Fruit fly (Drosophila melanogaster) whole organism, wandering third instar larva: Measurements from ENCODE around the gene PhKgamma.

Experiments
- Abd-B ChIP-seq: fragments of >200 bp; optimal IDR thresholded peaks from 2 replicates; lab custom pipeline; 2017; ENCODE audit warnings: missing biosample characterization, missing genetic modification characterization
- CG32264 ChIP-seq: fragments of 200-800 bp; sonication (Bioruptor generic); optimal IDR thresholded peaks from 2 replicates; lab custom pipeline; 2016; ENCODE audit warnings: missing biosample characterization, missing genetic modification characterization
- CG9705 ChIP-seq: fragments of 200-800 bp; sonication (Bioruptor generic); optimal IDR thresholded peaks from 2 replicates; lab custom pipeline; 2018; ENCODE audit warnings: missing biosample characterization, mild to moderate bottlenecking, missing genetic modification characterization
- CrebA ChIP-seq: fragments of 200-800 bp; sonication (Bioruptor generic); optimal IDR thresholded peaks from 2 replicates; lab custom pipeline; 2016; ENCODE audit warnings: missing biosample characterization, mild to moderate bottlenecking, missing genetic modification characterization, borderline replicate concordance
- Dfd ChIP-seq: fragments of >200 bp; optimal IDR thresholded peaks from 2 replicates; lab custom pipeline; 2017; ENCODE audit warnings: missing biosample characterization, missing genetic modification characterization
- Dif ChIP-seq: fragments of 200-275, 200-300 bp; sonication (Bioruptor generic); optimal IDR thresholded peaks from 2 replicates; lab custom pipeline; 2018; ENCODE audit warnings: missing biosample characterization, missing genetic modification characterization; ENCODE audit not compliant: partially characterized antibody
- GATAd ChIP-seq: sonication (Bioruptor generic); optimal IDR thresholded peaks from 2 replicates; lab custom pipeline; 2016; ENCODE audit warnings: missing biosample characterization, missing genetic modification characterization
- HLH106 ChIP-seq: fragments of 200-800 bp; optimal IDR thresholded peaks from 3 replicates; lab custom pipeline; 2019; ENCODE audit warnings: missing biosample characterization, mild to moderate bottlenecking, missing genetic modification characterization, moderate library complexity
- Hnf4 ChIP-seq: fragments of 200-800 bp; sonication (Bioruptor generic); optimal IDR thresholded peaks from 2 replicates; lab custom pipeline; 2016; ENCODE audit warnings: missing biosample characterization, mild to moderate bottlenecking, missing genetic modification characterization
- Hr78 ChIP-seq: fragments of >200 bp; optimal IDR thresholded peaks from 2 replicates; lab custom pipeline; 2017; ENCODE audit warnings: missing biosample characterization, missing genetic modification characterization
- Hr83 ChIP-seq: fragments of 200-300 bp; sonication (Bioruptor generic); optimal IDR thresholded peaks from 2 replicates; lab custom pipeline; 2016; ENCODE audit warnings: missing biosample characterization, mild to moderate bottlenecking, missing genetic modification characterization, moderate library complexity; ENCODE audit not compliant: poor library complexity, severe bottlenecking
- Jra ChIP-seq: sonication (Bioruptor generic); optimal IDR thresholded peaks from 2 replicates; lab custom pipeline; 2016; ENCODE audit warnings: missing biosample characterization, missing genetic modification characterization
- Mio ChIP-seq: sonication (Bioruptor generic); optimal IDR thresholded peaks from 2 replicates; lab custom pipeline; 2016; ENCODE audit warnings: missing biosample characterization, missing genetic modification characterization
- Myc ChIP-seq: fragments of >200 bp; optimal IDR thresholded peaks from 2 replicates; lab custom pipeline; 2017
- N ChIP-seq: fragments of >200 bp; optimal IDR thresholded peaks from 2 replicates; lab custom pipeline; 2018; ENCODE audit warnings: missing biosample characterization, missing external identifiers, missing genetic modification characterization
- OdsH ChIP-seq: fragments of 200-800 bp; sonication (Bioruptor generic); optimal IDR thresholded peaks from 2 replicates; lab custom pipeline; 2016; ENCODE audit warnings: missing biosample characterization, mild to moderate bottlenecking, missing genetic modification characterization
- Rel ChIP-seq, 2 experiments: fragments of 200-800 bp; sonication (Bioruptor generic) in 1 of 2; optimal IDR thresholded peaks; 2 replicates in 1 of 2; 3 replicates in 1 of 2; lab custom pipeline; 2016 to 2019; ENCODE audit warnings: mild to moderate bottlenecking in 2 of 2, missing biosample characterization in 2 of 2, missing genetic modification characterization in 2 of 2, moderate library complexity in 1 of 2
- Sp1 ChIP-seq: fragments of 200-800 bp; sonication (Bioruptor generic); optimal IDR thresholded peaks from 3 replicates; lab custom pipeline; 2019; ENCODE audit warnings: missing biosample characterization, mild to moderate bottlenecking, missing genetic modification characterization, moderate library complexity
- Vsx2 ChIP-seq: fragments of 200-300, 225-300 bp; sonication (Bioruptor generic); optimal IDR thresholded peaks from 2 replicates; lab custom pipeline; 2018; ENCODE audit warnings: missing biosample characterization, missing genetic modification characterization; ENCODE audit not compliant: partially characterized antibody
- br ChIP-seq: fragments of 200-800 bp; sonication (Bioruptor generic); optimal IDR thresholded peaks from 2 replicates; lab custom pipeline; 2016; ENCODE audit warnings: missing biosample characterization, missing genetic modification characterization
- brk ChIP-seq: fragments of 200-800 bp; sonication (Bioruptor generic); optimal IDR thresholded peaks from 2 replicates; lab custom pipeline; 2016; ENCODE audit warnings: missing biosample characterization, mild to moderate bottlenecking, missing genetic modification characterization
- dl ChIP-seq, 2 experiments: fragments of 175-275, 200-275 bp in 1 of 2; fragments of 200-275 bp in 1 of 2; sonication (Bioruptor generic); optimal IDR thresholded peaks; lab custom pipeline; 2018; ENCODE audit warnings: mild to moderate bottlenecking in 2 of 2, missing biosample characterization in 2 of 2, missing genetic modification characterization in 2 of 2, moderate library complexity in 2 of 2; ENCODE audit not compliant: partially characterized antibody in 2 of 2, insufficient read depth in 1 of 2
- dmrt93B ChIP-seq: fragments of 200-800 bp; sonication (Bioruptor generic); optimal IDR thresholded peaks from 2 replicates; lab custom pipeline; 2018; ENCODE audit warnings: missing biosample characterization, mild to moderate bottlenecking, missing genetic modification characterization
- dsf ChIP-seq: sonication (Bioruptor generic); optimal IDR thresholded peaks from 2 replicates; lab custom pipeline; 2016; ENCODE audit warnings: missing biosample characterization, missing genetic modification characterization, borderline replicate concordance
- ey ChIP-seq: fragments of 200-800 bp; sonication (Bioruptor generic); optimal IDR thresholded peaks from 2 replicates; lab custom pipeline; 2016; ENCODE audit warnings: missing biosample characterization, missing genetic modification characterization
- foxo ChIP-seq, 2 experiments: fragments of 200-800 bp; sonication (Bioruptor generic); optimal IDR thresholded peaks; 2 replicates in 1 of 2; 3 replicates in 1 of 2; lab custom pipeline; 2016 to 2017; ENCODE audit warnings: missing biosample characterization in 2 of 2, missing genetic modification characterization in 2 of 2
- fru ChIP-seq: fragments of 200-800 bp; sonication (Bioruptor generic); optimal IDR thresholded peaks from 3 replicates; lab custom pipeline; 2016; ENCODE audit warnings: missing biosample characterization, mild to moderate bottlenecking, missing genetic modification characterization
- h ChIP-seq: fragments of 200-800 bp; sonication (Bioruptor generic); optimal IDR thresholded peaks from 3 replicates; lab custom pipeline; 2016; ENCODE audit warnings: missing biosample characterization, mild to moderate bottlenecking, missing genetic modification characterization
- jim ChIP-seq: fragments of 175-275, 200-325 bp; sonication (Bioruptor generic); optimal IDR thresholded peaks from 2 replicates; lab custom pipeline; 2016; ENCODE audit warnings: missing biosample characterization, mild to moderate bottlenecking, missing genetic modification characterization
- lola ChIP-seq: fragments of >200 bp; optimal IDR thresholded peaks from 2 replicates; lab custom pipeline; 2017; ENCODE audit warnings: missing biosample characterization, missing genetic modification characterization
- pan ChIP-seq: fragments of >200 bp; optimal IDR thresholded peaks from 2 replicates; lab custom pipeline; 2017
- psq ChIP-seq: fragments of 200-800 bp; sonication (Bioruptor generic); optimal IDR thresholded peaks from 3 replicates; lab custom pipeline; 2017; ENCODE audit warnings: missing biosample characterization, mild to moderate bottlenecking, missing genetic modification characterization, moderate library complexity
- rgr ChIP-seq: fragments of 200-800 bp; sonication (Bioruptor generic); optimal IDR thresholded peaks from 3 replicates; lab custom pipeline; 2016; ENCODE audit warnings: missing biosample characterization, mild to moderate bottlenecking, missing genetic modification characterization
- sage ChIP-seq: fragments of 200-800 bp; sonication (Bioruptor generic); optimal IDR thresholded peaks from 2 replicates; lab custom pipeline; 2016; ENCODE audit warnings: missing biosample characterization, mild to moderate bottlenecking, missing genetic modification characterization
- sv ChIP-seq: fragments of 200-800 bp; sonication (Bioruptor generic); optimal IDR thresholded peaks from 3 replicates; lab custom pipeline; 2016; ENCODE audit warnings: missing biosample characterization, missing genetic modification characterization
- tai ChIP-seq: sonication (Bioruptor generic); optimal IDR thresholded peaks from 2 replicates; lab custom pipeline; 2016; ENCODE audit warnings: missing biosample characterization, missing genetic modification characterization
- usp ChIP-seq: fragments of >200 bp; optimal IDR thresholded peaks from 2 replicates; lab custom pipeline; 2017; ENCODE audit warnings: missing biosample characterization, missing genetic modification characterization
- woc ChIP-seq: sonication (Bioruptor generic); optimal IDR thresholded peaks from 2 replicates; lab custom pipeline; 2016; ENCODE audit warnings: missing biosample characterization, mild to moderate bottlenecking, missing genetic modification characterization

Gene PhKgamma

dm6 chrX:11679461-11679860 lies 15.5 kb upstream of the PhKgamma start:
- TF ChIP-seq psq (GFP tag; lab: Kevin White, UChicago) (peak; percentile 28), h (GFP tag; lab: Kevin White, UChicago) (peak; percentile 20), Hr78 (no peak), Rel (GFP tag; optimal IDR thresholded peaks at IDR 0.05; lab: Kevin White, UChicago) (no peak), Rel (tag; optimal IDR thresholded peaks at IDR 0.05; lab: Kevin White, UChicago) (no peak), Mio (no peak), usp (no peak), CG32264 (GFP tag; lab: Kevin White, UChicago) (no peak), OdsH (GFP tag; lab: Kevin White, UChicago) (peak; percentile 45), ey (GFP tag; lab: Kevin White, UChicago) (no peak), HLH106 (tag; lab: Kevin White, UChicago) (peak; percentile 10), fru (GFP tag; lab: Kevin White, UChicago) (peak; percentile 55), foxo (GFP tag; optimal IDR thresholded peaks at IDR 0.05; lab: Kevin White, UChicago) (peak in 1 of 2 experiments; percentile 27), woc (GFP tag; lab: Kevin White, UChicago) (peak; percentile 12), dl (GFP tag; optimal IDR thresholded peaks at IDR 0.05; lab: Kevin White, UChicago; ENCODE audit: insufficient read depth in 1 of 2, partially characterized antibody in 2 of 2) (no peak), rgr (GFP tag; lab: Kevin White, UChicago) (peak; percentile 24), br (GFP tag; lab: Kevin White, UChicago) (peak; percentile 25)
- TF ChIP-seq, all 38 proteins: peak for 9

- TF ChIP-seq rgr (GFP tag; lab: Kevin White, UChicago) (no peak), psq (GFP tag; lab: Kevin White, UChicago) (no peak), foxo (GFP tag; optimal IDR thresholded peaks at IDR 0.05; lab: Kevin White, UChicago) (no peak)
Measured at dm6 chrX:11680405-11680804, 14.5 kb upstream of the PhKgamma start.

dm6 chrX:11681558-11682551 lies 13.1 kb upstream of the PhKgamma start:
- TF ChIP-seq foxo (GFP tag; optimal IDR thresholded peaks at IDR 0.05; lab: Kevin White, UChicago) (peak; percentile 59 to 76), dmrt93B (GFP tag; lab: Kevin White, UChicago) (peak; percentile 48), Hr83 (GFP tag; lab: Kevin White, UChicago) (peak; percentile 50), woc (GFP tag; lab: Kevin White, UChicago) (peak; percentile 72), Vsx2 (GFP tag; lab: Kevin White, UChicago) (no peak), N (GFP tag; lab: Kevin White, UChicago) (no peak), Abd-B (GFP tag; lab: Kevin White, UChicago) (no peak), sv (GFP tag; lab: Kevin White, UChicago) (peak; percentile 13), CrebA (GFP tag; lab: Kevin White, UChicago) (no peak), CG9705 (GFP tag; lab: Kevin White, UChicago) (peak; percentile 67), Dfd (GFP tag; lab: Kevin White, UChicago) (no peak), rgr (GFP tag; lab: Kevin White, UChicago) (peak; percentile 72), Mio (no peak), OdsH (GFP tag; lab: Kevin White, UChicago) (peak; percentile 15), dsf (GFP tag; lab: Kevin White, UChicago) (no peak), jim (GFP tag; lab: Kevin White, UChicago) (no peak), sage (GFP tag; lab: Kevin White, UChicago) (peak; percentile 44), HLH106 (tag; lab: Kevin White, UChicago) (peak; percentile 77), Dif (peak; percentile 93), Hr78 (no peak), GATAd (GFP tag; lab: Kevin White, UChicago) (no peak), Rel (GFP tag; optimal IDR thresholded peaks at IDR 0.05; lab: Kevin White, UChicago) (peak; percentile 17), Rel (tag; optimal IDR thresholded peaks at IDR 0.05; lab: Kevin White, UChicago) (peak; percentile 25), dl (GFP tag; optimal IDR thresholded peaks at IDR 0.05; lab: Kevin White, UChicago; ENCODE audit: insufficient read depth in 1 of 2, partially characterized antibody in 2 of 2) (peak; percentile 77 to 92), ey (GFP tag; lab: Kevin White, UChicago) (peak; percentile 75), Hnf4 (GFP tag; lab: Kevin White, UChicago) (peak; percentile 36), lola (GFP tag; lab: Kevin White, UChicago) (no peak), CG32264 (GFP tag; lab: Kevin White, UChicago) (no peak), h (GFP tag; lab: Kevin White, UChicago) (peak; percentile 69), fru (GFP tag; lab: Kevin White, UChicago) (peak; percentile 100), Myc (lab: Kevin White, UChicago) (no peak), Sp1 (peak; percentile 60), Jra (peak; percentile 13), tai (peak; percentile 72), usp (no peak), br (GFP tag; lab: Kevin White, UChicago) (peak; percentile 53), brk (GFP tag; lab: Kevin White, UChicago) (no peak), psq (GFP tag; lab: Kevin White, UChicago) (peak; percentile 72), pan (no peak)
- TF ChIP-seq, all 38 proteins: peak for 22
